Worm (Caenorhabditis elegans) whole organism, young adult: ENCODE results near the gene ZC262.4.

Source experiments
- B0261.1 ChIP-seq: sonication (generic microtip); optimal IDR thresholded peaks from 2 replicates; lab custom pipeline; 2016; ENCODE audit warnings: mild to moderate bottlenecking, missing genetic modification characterization, moderate library complexity, missing compliant biosample characterization
- D2030.7 ChIP-seq: fragments of 200-800 bp; sonication (Bioruptor generic); IDR thresholded peaks from 2 replicates; pipeline ENCODE4 v1.3.6; 2022; ENCODE audit warnings: missing genetic modification reagents, missing genetic modification characterization, missing compliant biosample characterization
- F57A8.1 ChIP-seq: fragments of 200-800 bp; sonication (Bioruptor generic); optimal IDR thresholded peaks from 2 replicates; lab custom pipeline; 2018; ENCODE audit warnings: mild to moderate bottlenecking, missing genetic modification characterization, moderate library complexity, missing compliant biosample characterization
- ZK185.1 ChIP-seq: sonication (generic microtip); optimal IDR thresholded peaks from 2 replicates; lab custom pipeline; 2016; ENCODE audit warnings: mild to moderate bottlenecking, missing genetic modification characterization, missing compliant biosample characterization; ENCODE audit not compliant: poor library complexity, severe bottlenecking
- ama-1 ChIP-seq, 3 experiments: fragments of 150-350 bp in 1 of 3; sonication (generic microtip) in 2 of 3; optimal IDR thresholded peaks; 2 replicates each; lab custom pipeline; 2014 to 2018; ENCODE audit warnings: missing biosample characterization in 2 of 3, missing genetic modification characterization in 2 of 3, missing genetic modification reagents in 2 of 3
- cebp-2 ChIP-seq: fragments of 200-800 bp; sonication (Bioruptor generic); IDR thresholded peaks from 2 replicates; pipeline ENCODE4 v1.3.6; 2022; ENCODE audit warnings: missing genetic modification characterization, missing compliant biosample characterization
- dpff-1 ChIP-seq: sonication (generic microtip); optimal IDR thresholded peaks from 2 replicates; lab custom pipeline; 2017; ENCODE audit warnings: mild to moderate bottlenecking, missing genetic modification characterization, missing compliant biosample characterization
- lsy-27 ChIP-seq: sonication (generic microtip); optimal IDR thresholded peaks from 2 replicates; lab custom pipeline; 2017; ENCODE audit warnings: missing genetic modification characterization, mild to moderate bottlenecking, missing compliant biosample characterization, antibody characterized with exemption, missing genotype, borderline replicate concordance; ENCODE audit not compliant: insufficient read depth
- pha-4 ChIP-seq: fragments of 150-350 bp; sonication (generic microtip); optimal IDR thresholded peaks from 2 replicates; lab custom pipeline; 2014; ENCODE audit warnings: missing biosample characterization, missing genetic modification reagents, missing genetic modification characterization
- rpc-1 ChIP-seq, 2 experiments: fragments of 150-350 bp in 1 of 2; sonication (generic microtip) in 1 of 2; optimal IDR thresholded peaks; 2 replicates each; lab custom pipeline; 2014 to 2018; ENCODE audit warnings: missing biosample characterization in 1 of 2, missing genetic modification characterization in 1 of 2, missing genetic modification reagents in 1 of 2, missing genotype in 1 of 2
- snpc-1.3 ChIP-seq: sonication (generic microtip); optimal IDR thresholded peaks from 2 replicates; lab custom pipeline; 2017; ENCODE audit warnings: missing genetic modification characterization, mild to moderate bottlenecking, missing compliant biosample characterization, antibody characterized with exemption, moderate library complexity, missing genotype, missing genetic modification reagents; ENCODE audit not compliant: insufficient read depth
- snpc-4 ChIP-seq, 5 experiments: fragments of 150-350 bp in 1 of 5; sonication (generic microtip) in 4 of 5; optimal IDR thresholded peaks; 2 replicates each; lab custom pipeline; 2014 to 2018; ENCODE audit warnings: missing genetic modification characterization in 5 of 5, missing biosample characterization in 3 of 5, antibody characterized with exemption in 2 of 5, mild to moderate bottlenecking in 2 of 5, missing compliant biosample characterization in 2 of 5, missing genotype in 2 of 5, moderate library complexity in 2 of 5, missing genetic modification reagents in 1 of 5

- TF ChIP-seq ama-1 (optimal IDR thresholded peaks at IDR 0.05; lab: Kevin White, UChicago), result no peak
- TF ChIP-seq ama-1 (GFP tag; optimal IDR thresholded peaks at IDR 0.05; lab: Kevin White, UChicago), result no peak
- TF ChIP-seq ZK185.1 (tag; lab: Kevin White, UChicago), result no peak
- no peak for TF ChIP-seq B0261.1 (tag; lab: Kevin White, UChicago)
- no peak for TF ChIP-seq F57A8.1 (GFP tag; lab: Kevin White, UChicago)
- no peak for TF ChIP-seq rpc-1 (optimal IDR thresholded peaks at IDR 0.05; lab: Kevin White, UChicago)
- no peak for TF ChIP-seq rpc-1 (tag; optimal IDR thresholded peaks at IDR 0.05; lab: Kevin White, UChicago)
- TF ChIP-seq snpc-4 (GFP tag; optimal IDR thresholded peaks at IDR 0.05; lab: Kevin White, UChicago), result no peak
- no peak for TF ChIP-seq snpc-4 (tag; optimal IDR thresholded peaks at IDR 0.05; lab: Kevin White, UChicago)
- no peak for TF ChIP-seq pha-4
- no peak for TF ChIP-seq cebp-2
- TF ChIP-seq lsy-27 (tag; lab: Kevin White, UChicago), result no peak
- TF ChIP-seq D2030.7 (GFP tag; lab: Robert Waterston, UW), result no peak
- no peak for TF ChIP-seq dpff-1
- no peak for TF ChIP-seq snpc-1.3 (tag; lab: Kevin White, UChicago)
These were observed 23.9 kb downstream of the ZC262.4 start, which contains the start of gene F10E9.3 for ce11 chrIII:8310239-8311057.
